Fruit fly (Drosophila melanogaster): ENCODE measurements around the gene eIF3g1.
A peak's percentile ranks its signal among the peaks of the same experiment; 100 is the strongest.

The eIF3g1 gene

DNA sequence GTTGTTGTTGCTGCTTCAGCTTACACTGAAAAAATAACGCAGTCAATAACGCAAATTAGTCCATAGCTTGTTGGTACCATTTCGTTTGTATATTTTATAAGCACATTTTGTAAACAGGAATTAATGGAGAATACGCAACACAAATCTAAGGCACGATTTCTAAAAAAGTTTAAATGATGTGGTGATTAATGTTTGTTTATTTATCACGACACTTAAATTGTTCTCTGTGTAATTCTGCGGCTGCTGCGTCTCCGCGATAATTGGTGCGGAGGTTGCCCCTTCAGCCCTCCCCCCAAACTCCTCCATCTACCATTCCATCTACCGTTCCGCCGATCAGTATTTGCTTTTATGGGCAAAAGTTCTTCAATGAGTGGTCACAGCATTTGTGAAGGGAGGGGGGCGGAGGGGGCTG lies 37.3 kb upstream of the eIF3g1 start:
- TF ChIP-seq CG6813 (GFP tag; optimal IDR thresholded peaks at IDR 0.05) (peak; percentile 60), Ptx1 (GFP tag; IDR thresholded peaks at IDR 0.05) (peak; percentile 68), Opbp (GFP tag; IDR thresholded peaks at IDR 0.05; ENCODE audit: partially characterized antibody) (no peak), ci (GFP tag; IDR thresholded peaks at IDR 0.05) (peak; percentile 57), Xbp1 (GFP tag; optimal IDR thresholded peaks at IDR 0.05) (peak; percentile 65), CG2199 (GFP tag; IDR thresholded peaks at IDR 0.05) (no peak), CG3407 (GFP tag; optimal IDR thresholded peaks at IDR 0.05) (peak; percentile 29), Dll (GFP tag; IDR thresholded peaks at IDR 0.05; ENCODE audit: partially characterized antibody) (no peak), Stat92E (GFP tag; optimal IDR thresholded peaks at IDR 0.05) (no peak), CG2678 (tag; optimal IDR thresholded peaks at IDR 0.05) (peak; percentile 79), CG13894 (tag; optimal IDR thresholded peaks at IDR 0.05) (peak; percentile 24), ase (GFP tag; IDR thresholded peaks at IDR 0.05) (peak; percentile 58), disco-r (GFP tag; optimal IDR thresholded peaks at IDR 0.05) (peak; percentile 51), Ravus (GFP tag; IDR thresholded peaks at IDR 0.05) (no peak), emc (GFP tag; optimal IDR thresholded peaks at IDR 0.05) (peak; percentile 32), CG3838 (GFP tag; optimal IDR thresholded peaks at IDR 0.05) (no peak), p53 (GFP tag; optimal IDR thresholded peaks at IDR 0.05) (peak; percentile 12), CG7357 (GFP tag; IDR thresholded peaks at IDR 0.05) (no peak), CG15514 (GFP tag; optimal IDR thresholded peaks at IDR 0.05) (peak; percentile 40), HLH3B (GFP tag; IDR thresholded peaks at IDR 0.05) (peak; percentile 49), h (optimal IDR thresholded peaks at IDR 0.05) (no peak), CG4404 (GFP tag; IDR thresholded peaks at IDR 0.05) (no peak; the same call in 1 of the 2 replicates), maf-S (GFP tag; optimal IDR thresholded peaks at IDR 0.05) (peak; percentile 58), pros (GFP tag; optimal IDR thresholded peaks at IDR 0.05) (no peak), CG8388 (GFP tag; optimal IDR thresholded peaks at IDR 0.05) (peak; percentile 50), sr (GFP tag; IDR thresholded peaks at IDR 0.05) (peak; percentile 4; the same call in 1 of the 3 replicates), Hsf (GFP tag; optimal IDR thresholded peaks at IDR 0.05) (peak; percentile 64), CG7963 (GFP tag; IDR thresholded peaks at IDR 0.05; ENCODE audit: partially characterized antibody) (no peak), C15 (GFP tag; IDR thresholded peaks at IDR 0.05) (no peak), PHDP (tag; optimal IDR thresholded peaks at IDR 0.05) (peak; percentile 71), CG12659 (GFP tag; optimal IDR thresholded peaks at IDR 0.05) (peak; percentile 43), CG31365 (tag; optimal IDR thresholded peaks at IDR 0.05) (peak; percentile 24), fd64A (GFP tag; optimal IDR thresholded peaks at IDR 0.05) (no peak), Bdp1 (GFP tag; optimal IDR thresholded peaks at IDR 0.05) (peak; percentile 31), cas (GFP tag; IDR thresholded peaks at IDR 0.05) (no peak), sna (GFP tag; IDR thresholded peaks at IDR 0.05; ENCODE audit: partially characterized antibody) (no peak), Asciz (GFP tag; optimal IDR thresholded peaks at IDR 0.05) (peak; percentile 3), D19B (GFP tag; optimal IDR thresholded peaks at IDR 0.05) (no peak), cato (GFP tag; optimal IDR thresholded peaks at IDR 0.05; ENCODE audit: borderline replicate concordance) (no peak), eyg (GFP tag; optimal IDR thresholded peaks at IDR 0.05) (peak; percentile 38), sima (GFP tag; optimal IDR thresholded peaks at IDR 0.05) (no peak), ham (GFP tag; IDR thresholded peaks at IDR 0.05) (no peak), CG7745 (tag; optimal IDR thresholded peaks at IDR 0.05) (no peak), CG14441 (GFP tag; IDR thresholded peaks at IDR 0.05) (peak; percentile 51), CG4282 (GFP tag; optimal IDR thresholded peaks at IDR 0.05) (no peak), CG3065 (GFP tag; optimal IDR thresholded peaks at IDR 0.05) (peak; percentile 1), Dp (GFP tag; optimal IDR thresholded peaks at IDR 0.05) (no peak), abd-A (tag; optimal IDR thresholded peaks at IDR 0.05) (no peak), slou (GFP tag; optimal IDR thresholded peaks at IDR 0.05) (peak; percentile 11), slbo (GFP tag; IDR thresholded peaks at IDR 0.05) (peak; percentile 56), Atf6 (GFP tag; IDR thresholded peaks at IDR 0.05) (peak; percentile 71)
